Worm (Caenorhabditis elegans) whole organism, L2 larva: Measurements from ENCODE around the gene Y41C4A.32.

Experiments used
- C34F6.9 ChIP-seq: fragments of 150-350 bp; optimal IDR thresholded peaks from 2 replicates; lab custom pipeline; 2014; ENCODE audit warnings: missing biosample characterization, missing genetic modification characterization
- F13H6.1 ChIP-seq: sonication (generic microtip); optimal IDR thresholded peaks from 2 replicates; lab custom pipeline; 2016; ENCODE audit warnings: missing genetic modification characterization, missing compliant biosample characterization
- Y55F3AM.14 ChIP-seq: fragments of 200-800 bp; sonication (Bioruptor generic); optimal IDR thresholded peaks from 2 replicates; lab custom pipeline; 2018; ENCODE audit warnings: mild to moderate bottlenecking, missing genetic modification characterization, missing compliant biosample characterization
- blmp-1 ChIP-seq: sonication (generic microtip); optimal IDR thresholded peaks from 2 replicates; lab custom pipeline; 2017; ENCODE audit warnings: missing genetic modification characterization, mild to moderate bottlenecking, missing compliant biosample characterization, antibody characterized with exemption, moderate library complexity; ENCODE audit not compliant: insufficient read depth
- ceh-16 ChIP-seq: fragments of 150-350 bp; optimal IDR thresholded peaks from 2 replicates; lab custom pipeline; 2014; ENCODE audit warnings: missing biosample characterization, missing genetic modification characterization
- ceh-82 ChIP-seq: fragments of 150-350 bp; optimal IDR thresholded peaks from 2 replicates; lab custom pipeline; 2014; ENCODE audit warnings: missing biosample characterization, missing genetic modification characterization
- crh-2 ChIP-seq: sonication (generic microtip); optimal IDR thresholded peaks from 2 replicates; lab custom pipeline; 2017; ENCODE audit warnings: missing biosample characterization, missing genetic modification characterization
- dmd-4 ChIP-seq: sonication (generic microtip); optimal IDR thresholded peaks from 2 replicates; lab custom pipeline; 2017; ENCODE audit warnings: missing biosample characterization, missing genetic modification characterization
- egl-27 ChIP-seq: sonication (generic microtip); optimal IDR thresholded peaks from 3 replicates; lab custom pipeline; 2017; ENCODE audit warnings: missing biosample characterization, missing genetic modification reagents, missing genetic modification characterization
- elt-1 ChIP-seq: fragments of 150-350 bp; optimal IDR thresholded peaks from 2 replicates; lab custom pipeline; 2014; ENCODE audit warnings: missing biosample characterization, missing genetic modification characterization
- elt-3 ChIP-seq: sonication (generic microtip); optimal IDR thresholded peaks from 2 replicates; lab custom pipeline; 2017; ENCODE audit warnings: missing biosample characterization, missing genetic modification characterization
- fos-1 ChIP-seq: fragments of 150-350 bp; optimal IDR thresholded peaks from 2 replicates; lab custom pipeline; 2014; ENCODE audit warnings: missing biosample characterization, missing genetic modification characterization
- gmeb-1 ChIP-seq: fragments of 150-350 bp; optimal IDR thresholded peaks from 2 replicates; lab custom pipeline; 2014; ENCODE audit warnings: missing biosample characterization, missing genetic modification characterization
- lin-11 ChIP-seq: fragments of 150-350 bp; sonication (generic microtip); optimal IDR thresholded peaks from 2 replicates; lab custom pipeline; 2014; ENCODE audit warnings: missing biosample characterization, missing genetic modification characterization, inconsistent platforms, mixed read lengths
- lin-13 ChIP-seq: fragments of 150-350 bp; optimal IDR thresholded peaks from 2 replicates; lab custom pipeline; 2014; ENCODE audit warnings: missing biosample characterization, missing genetic modification reagents, missing genetic modification characterization
- lin-39 ChIP-seq: fragments of 150-350 bp; optimal IDR thresholded peaks from 2 replicates; lab custom pipeline; 2014; ENCODE audit warnings: missing biosample characterization, missing genetic modification reagents, missing genetic modification characterization
- lsy-2 ChIP-seq, 2 experiments: fragments of 150-350 bp in 1 of 2; sonication (generic microtip) in 1 of 2; optimal IDR thresholded peaks; 2 replicates each; lab custom pipeline; 2014 to 2017; ENCODE audit warnings: missing biosample characterization in 2 of 2, missing genetic modification characterization in 2 of 2
- mab-5 ChIP-seq: fragments of 150-350 bp; optimal IDR thresholded peaks from 2 replicates; lab custom pipeline; 2014; ENCODE audit warnings: missing biosample characterization, missing genetic modification characterization
- mdl-1 ChIP-seq, 2 experiments: fragments of 150-350 bp in 1 of 2; sonication (generic microtip) in 1 of 2; optimal IDR thresholded peaks; 2 replicates each; lab custom pipeline; 2017; ENCODE audit warnings: missing biosample characterization in 2 of 2, missing genetic modification characterization in 2 of 2
- nhr-11 ChIP-seq: fragments of 150-350 bp; optimal IDR thresholded peaks from 2 replicates; lab custom pipeline; 2014; ENCODE audit warnings: missing biosample characterization, missing genetic modification characterization
- nhr-129 ChIP-seq: fragments of 150-350 bp; optimal IDR thresholded peaks from 2 replicates; lab custom pipeline; 2014; ENCODE audit warnings: missing biosample characterization, missing genetic modification characterization
- nhr-21 ChIP-seq: fragments of 150-350 bp; optimal IDR thresholded peaks from 2 replicates; lab custom pipeline; 2014; ENCODE audit warnings: missing biosample characterization, missing genetic modification characterization
- nhr-237 ChIP-seq: fragments of 150-350 bp; optimal IDR thresholded peaks from 2 replicates; lab custom pipeline; 2014; ENCODE audit warnings: missing biosample characterization, missing genetic modification characterization
- nhr-25 ChIP-seq: fragments of 150-350 bp; sonication (generic microtip); optimal IDR thresholded peaks from 3 replicates; lab custom pipeline; 2014; ENCODE audit warnings: missing biosample characterization, missing genetic modification characterization
- nhr-77 ChIP-seq: fragments of 150-350 bp; optimal IDR thresholded peaks from 2 replicates; lab custom pipeline; 2014; ENCODE audit warnings: missing biosample characterization, missing genetic modification characterization
- peb-1 ChIP-seq: fragments of 150-350 bp; optimal IDR thresholded peaks from 2 replicates; lab custom pipeline; 2014; ENCODE audit warnings: missing biosample characterization, missing genetic modification characterization
- sem-4 ChIP-seq: fragments of 150-350 bp; optimal IDR thresholded peaks from 2 replicates; lab custom pipeline; 2014; ENCODE audit warnings: missing biosample characterization, missing genetic modification reagents, missing genetic modification characterization
- skn-1 ChIP-seq: sonication (generic microtip); optimal IDR thresholded peaks from 2 replicates; lab custom pipeline; 2017; ENCODE audit warnings: missing biosample characterization, missing genetic modification characterization
- sma-3 ChIP-seq: sonication (generic microtip); optimal IDR thresholded peaks from 2 replicates; lab custom pipeline; 2016; ENCODE audit warnings: missing genetic modification reagents, missing genetic modification characterization, missing compliant biosample characterization
- sma-9 ChIP-seq, 2 experiments: fragments of 150-350 bp in 1 of 2; sonication (generic microtip) in 1 of 2; optimal IDR thresholded peaks; 2 replicates each; lab custom pipeline; 2014 to 2016; ENCODE audit warnings: missing genetic modification characterization in 2 of 2, mild to moderate bottlenecking in 1 of 2, missing biosample characterization in 1 of 2, missing compliant biosample characterization in 1 of 2, missing genetic modification reagents in 1 of 2, moderate library complexity in 1 of 2
- zag-1 ChIP-seq: fragments of 150-350 bp; optimal IDR thresholded peaks from 2 replicates; lab custom pipeline; 2014; ENCODE audit warnings: missing biosample characterization, missing genetic modification characterization
- ztf-1 ChIP-seq: fragments of 200-800 bp; sonication (Bioruptor generic); conservative IDR thresholded peaks from 2 replicates; pipeline ENCODE4 v1.3.6; 2022; ENCODE audit warnings: missing genetic modification characterization, missing compliant biosample characterization
- ztf-11 ChIP-seq: sonication (generic microtip); optimal IDR thresholded peaks from 2 replicates; lab custom pipeline; 2017; ENCODE audit warnings: missing biosample characterization, missing genetic modification characterization
- ztf-4 ChIP-seq: fragments of 150-350 bp; optimal IDR thresholded peaks from 2 replicates; lab custom pipeline; 2014; ENCODE audit warnings: missing biosample characterization, missing genetic modification characterization

The Y41C4A.32 gene

ce11 chrIII:11721405-11721804 lies at the start of gene Y41C4A.32:
Y41C4A.32 (plus strand) TSS chrIII:11721706.
- TF ChIP-seq fos-1 (tag; lab: Kevin White, UChicago): peak; percentile 11
- no peak for TF ChIP-seq skn-1 (tag; lab: Kevin White, UChicago)

- TF ChIP-seq elt-3 (tag; lab: Kevin White, UChicago) (no peak), F13H6.1 (no peak), mdl-1 (tag; optimal IDR thresholded peaks at IDR 0.05; lab: Kevin White, UChicago) (no peak), crh-2 (tag; lab: Kevin White, UChicago) (no peak), sem-4 (no peak), peb-1 (tag; lab: Kevin White, UChicago) (no peak), ztf-4 (tag; lab: Kevin White, UChicago) (no peak), C34F6.9 (tag; lab: Kevin White, UChicago) (no peak), zag-1 (tag; lab: Kevin White, UChicago) (no peak), gmeb-1 (no peak), nhr-25 (tag; lab: Kevin White, UChicago) (no peak), egl-27 (no peak), nhr-237 (tag; lab: Kevin White, UChicago) (no peak), skn-1 (tag; lab: Kevin White, UChicago) (no peak), dmd-4 (tag; lab: Kevin White, UChicago) (no peak)
These were observed 41.0 kb upstream of the Y41C4A.32 start for ce11 chrIII:11680514-11680913.

ce11 chrIII:11681461-11682014 lies 40.0 kb upstream of the Y41C4A.32 start:
- TF ChIP-seq elt-3 (tag; lab: Kevin White, UChicago): no peak
- TF ChIP-seq skn-1 (tag; lab: Kevin White, UChicago): no peak
- no peak for TF ChIP-seq ztf-4 (tag; lab: Kevin White, UChicago)
- TF ChIP-seq elt-1 (tag; lab: Kevin White, UChicago): no peak
- no peak for TF ChIP-seq lin-39 (tag; lab: Kevin White, UChicago)
- no peak for TF ChIP-seq dmd-4 (tag; lab: Kevin White, UChicago)
- no peak for TF ChIP-seq gmeb-1
- TF ChIP-seq nhr-77 (tag; lab: Kevin White, UChicago): no peak
- no peak for TF ChIP-seq nhr-25 (tag; lab: Kevin White, UChicago)
- TF ChIP-seq nhr-129 (tag; lab: Kevin White, UChicago): no peak
- no peak for TF ChIP-seq lsy-2 (tag; optimal IDR thresholded peaks at IDR 0.05; lab: Kevin White, UChicago)
- TF ChIP-seq lin-13: no peak
- no peak for TF ChIP-seq blmp-1 (tag; lab: Kevin White, UChicago)
- TF ChIP-seq Y55F3AM.14: no peak
- TF ChIP-seq egl-27: no peak
- no peak for TF ChIP-seq F13H6.1
- no peak for TF ChIP-seq C34F6.9 (tag; lab: Kevin White, UChicago)
- no peak for TF ChIP-seq ztf-11 (tag; lab: Kevin White, UChicago)
- no peak for TF ChIP-seq ceh-16 (tag; lab: Kevin White, UChicago)

- TF ChIP-seq F13H6.1 (no peak), ztf-1 (GFP tag; lab: Robert Waterston, UW) (no peak), dmd-4 (tag; lab: Kevin White, UChicago) (no peak)
These were observed 38.5 kb upstream of the Y41C4A.32 start for ce11 chrIII:11683038-11683437.

- TF ChIP-seq sma-9 (GFP tag; optimal IDR thresholded peaks at IDR 0.05; lab: Kevin White, UChicago): no peak
- no peak for TF ChIP-seq sma-9 (tag; optimal IDR thresholded peaks at IDR 0.05; lab: Kevin White, UChicago)
- TF ChIP-seq nhr-21 (tag; lab: Kevin White, UChicago): no peak
- no peak for TF ChIP-seq nhr-11 (tag; lab: Kevin White, UChicago)
- no peak for TF ChIP-seq elt-3 (tag; lab: Kevin White, UChicago)
- TF ChIP-seq lsy-2 (tag; optimal IDR thresholded peaks at IDR 0.05; lab: Kevin White, UChicago): no peak
- no peak for TF ChIP-seq crh-2 (tag; lab: Kevin White, UChicago)
These were observed 37.7 kb upstream of the Y41C4A.32 start for ce11 chrIII:11683790-11684189.

- TF ChIP-seq ceh-16 (tag; lab: Kevin White, UChicago) (no peak), gmeb-1 (peak; percentile 19), sma-3 (peak; percentile 44), nhr-21 (tag; lab: Kevin White, UChicago) (no peak), mab-5 (tag; lab: Kevin White, UChicago) (no peak), fos-1 (tag; lab: Kevin White, UChicago) (peak; percentile 66), Y55F3AM.14 (no peak), lin-13 (no peak), crh-2 (tag; lab: Kevin White, UChicago) (peak; percentile 56), ceh-82 (tag; lab: Kevin White, UChicago) (no peak), nhr-77 (tag; lab: Kevin White, UChicago) (no peak), lin-11 (tag; lab: Kevin White, UChicago) (no peak), mdl-1 (tag; optimal IDR thresholded peaks at IDR 0.05; lab: Kevin White, UChicago) (no peak), skn-1 (tag; lab: Kevin White, UChicago) (no peak), sma-9 (GFP tag; optimal IDR thresholded peaks at IDR 0.05; lab: Kevin White, UChicago) (peak; percentile 67), sma-9 (tag; optimal IDR thresholded peaks at IDR 0.05; lab: Kevin White, UChicago) (no peak), dmd-4 (tag; lab: Kevin White, UChicago) (no peak), F13H6.1 (no peak)
These were observed 36.7 kb upstream of the Y41C4A.32 start for ce11 chrIII:11684770-11685169.
